Fruit fly (Drosophila melanogaster): ENCODE data around the gene CG34375.

The CG34375 gene

dm6 chr3R:23028506-23028905 lies 18.1 kb upstream of the CG34375 start (continued):
- TF ChIP-seq gsb (GFP tag; IDR thresholded peaks at IDR 0.05) = peak; percentile 53; the same call in 1 of the 2 replicates
- TF ChIP-seq CG16863 (GFP tag; optimal IDR thresholded peaks at IDR 0.05) = peak; percentile 32
- TF ChIP-seq CG14710 (tag; optimal IDR thresholded peaks at IDR 0.05) = no peak
- peak; percentile 59 for TF ChIP-seq Hsf (GFP tag; optimal IDR thresholded peaks at IDR 0.05)
- 0 out of 2 replicates have a peak, but pooled peaks have one; percentile 39 for TF ChIP-seq CG17328 (GFP tag; IDR thresholded peaks at IDR 0.05)
- no peak for TF ChIP-seq CG8290 (GFP tag; optimal IDR thresholded peaks at IDR 0.05)
- no peak for TF ChIP-seq CG8290 (tag; optimal IDR thresholded peaks at IDR 0.05)
- no peak for TF ChIP-seq CG6683 (GFP tag; optimal IDR thresholded peaks at IDR 0.05)
- TF ChIP-seq Dbx (GFP tag; IDR thresholded peaks at IDR 0.05) = no peak; the same call in 1 of the 3 replicates
- TF ChIP-seq CG32532 (GFP tag; IDR thresholded peaks at IDR 0.05) = peak; percentile 87
- TF ChIP-seq Neu2 (GFP tag; optimal IDR thresholded peaks at IDR 0.05; ENCODE audit: borderline replicate concordance) = no peak
- TF ChIP-seq slou (GFP tag; optimal IDR thresholded peaks at IDR 0.05) = no peak
- no peak for TF ChIP-seq CG1024 (GFP tag; IDR thresholded peaks at IDR 0.05)
- no peak for TF ChIP-seq TFAM (GFP tag; optimal IDR thresholded peaks at IDR 0.05)
- no peak for TF ChIP-seq Doc3 (GFP tag; IDR thresholded peaks at IDR 0.05; ENCODE audit: partially characterized antibody)
- peak; percentile 58; the same call in 2 of the 3 replicates for TF ChIP-seq B-H1 (GFP tag; IDR thresholded peaks at IDR 0.05)
- TF ChIP-seq Lim3 (GFP tag; IDR thresholded peaks at IDR 0.05) = no peak
- peak; percentile 2 for TF ChIP-seq CG8388 (GFP tag; optimal IDR thresholded peaks at IDR 0.05)
- no peak for TF ChIP-seq Fer1 (GFP tag; optimal IDR thresholded peaks at IDR 0.05)
- no peak for TF ChIP-seq CG17568 (GFP tag; optimal IDR thresholded peaks at IDR 0.05)
- no peak for TF ChIP-seq CG2129 (GFP tag; IDR thresholded peaks at IDR 0.05; ENCODE audit: partially characterized antibody)
- no peak for TF ChIP-seq CG10147 (GFP tag; optimal IDR thresholded peaks at IDR 0.05)
- no peak for TF ChIP-seq sna (GFP tag; IDR thresholded peaks at IDR 0.05; ENCODE audit: partially characterized antibody)
- TF ChIP-seq Mes4 (GFP tag; optimal IDR thresholded peaks at IDR 0.05) = no peak
- peak; percentile 26 for TF ChIP-seq chn (GFP tag; optimal IDR thresholded peaks at IDR 0.05)
- no peak for TF ChIP-seq CG30020 (tag; optimal IDR thresholded peaks at IDR 0.05)
- TF ChIP-seq pb (GFP tag; optimal IDR thresholded peaks at IDR 0.05) = no peak
- peak; percentile 58 for TF ChIP-seq CG6689 (GFP tag; IDR thresholded peaks at IDR 0.05)
- peak; percentile 54; the same call in 1 of the 2 replicates for TF ChIP-seq E2f1 (GFP tag; IDR thresholded peaks at IDR 0.05)
- TF ChIP-seq grn (GFP tag; optimal IDR thresholded peaks at IDR 0.05) = no peak
- TF ChIP-seq fu2 (GFP tag; optimal IDR thresholded peaks at IDR 0.05) = peak; percentile 54
- peak; percentile 40 for TF ChIP-seq caup (GFP tag; optimal IDR thresholded peaks at IDR 0.05; ENCODE audit: severe bottlenecking)
- TF ChIP-seq tap (tag; optimal IDR thresholded peaks at IDR 0.05) = no peak
- TF ChIP-seq CG9876 (GFP tag; optimal IDR thresholded peaks at IDR 0.05) = no peak
- TF ChIP-seq CG8359 (GFP tag; optimal IDR thresholded peaks at IDR 0.05; ENCODE audit: borderline replicate concordance) = no peak
- peak; percentile 54 for TF ChIP-seq Hmr (GFP tag; optimal IDR thresholded peaks at IDR 0.05)
- peak; percentile 1 for TF ChIP-seq CG8089 (GFP tag; optimal IDR thresholded peaks at IDR 0.05)
- 0 out of 2 replicates have a peak, but pooled peaks have one; percentile 28 for TF ChIP-seq ttk (GFP tag; IDR thresholded peaks at IDR 0.05)
- peak; percentile 41 for TF ChIP-seq CG2712 (tag; optimal IDR thresholded peaks at IDR 0.05)
- no peak for TF ChIP-seq ash1 (GFP tag; optimal IDR thresholded peaks at IDR 0.05)
- TF ChIP-seq ewg (GFP tag; optimal IDR thresholded peaks at IDR 0.05) = no peak
- no peak for TF ChIP-seq CG10267 (tag; optimal IDR thresholded peaks at IDR 0.05)
- peak; percentile 17 for TF ChIP-seq CG4424 (GFP tag; optimal IDR thresholded peaks at IDR 0.05)
- TF ChIP-seq az2 (GFP tag; optimal IDR thresholded peaks at IDR 0.05) = peak; percentile 51
- TF ChIP-seq CG31224 (GFP tag; IDR thresholded peaks at IDR 0.05) = peak; percentile 77
- no peak for TF ChIP-seq nom (GFP tag; optimal IDR thresholded peaks at IDR 0.05)
- no peak for TF ChIP-seq gsb-n (tag; optimal IDR thresholded peaks at IDR 0.05)
- TF ChIP-seq danr (GFP tag; IDR thresholded peaks at IDR 0.05) = 0 out of 2 replicates have a peak, but pooled peaks have one; percentile 18
- TF ChIP-seq CG10431 (GFP tag; optimal IDR thresholded peaks at IDR 0.05) = no peak
- TF ChIP-seq hkb (optimal IDR thresholded peaks at IDR 0.05) = no peak
- no peak for TF ChIP-seq hkb (GFP tag; IDR thresholded peaks at IDR 0.05)
